Worm (Caenorhabditis elegans): ENCODE measurements around the gene pqn-80.

Gene pqn-80

ce11 chrIII:12625875-12626649, at the start of gene pqn-80 (continued):
- no peak for TF ChIP-seq repo-1 (tag; optimal IDR thresholded peaks at IDR 0.05)
- TF ChIP-seq ceh-58 (GFP tag; IDR thresholded peaks at IDR 0.05), result no peak
- peak; percentile 37 for TF ChIP-seq xnd-1 (tag; optimal IDR thresholded peaks at IDR 0.05)
- no peak for TF ChIP-seq B0261.1 (tag; optimal IDR thresholded peaks at IDR 0.05)
- no peak for TF ChIP-seq somi-1 (GFP tag; optimal IDR thresholded peaks at IDR 0.05)
- TF ChIP-seq F57A8.1 (GFP tag; optimal IDR thresholded peaks at IDR 0.05), result no peak
- no peak for TF ChIP-seq snpc-1.3 (tag; optimal IDR thresholded peaks at IDR 0.05; ENCODE audit: insufficient read depth)
- no peak for TF ChIP-seq ztf-25 (GFP tag; IDR thresholded peaks at IDR 0.05)
- TF ChIP-seq mcd-1 (GFP tag; IDR thresholded peaks at IDR 0.05), result peak; percentile 94
- no peak for TF ChIP-seq akir-1 (GFP tag; optimal IDR thresholded peaks at IDR 0.05)
- no peak for TF ChIP-seq hlh-12 (tag; optimal IDR thresholded peaks at IDR 0.05)
- TF ChIP-seq attf-3 (GFP tag; conservative IDR thresholded peaks at IDR 0.05), result no peak
- TF ChIP-seq nfya-1 (tag; optimal IDR thresholded peaks at IDR 0.05; ENCODE audit: borderline replicate concordance, insufficient read depth), result no peak
- no peak for TF ChIP-seq gei-17 (GFP tag; optimal IDR thresholded peaks at IDR 0.05)
- TF ChIP-seq C17E4.6 (GFP tag; IDR thresholded peaks at IDR 0.05), result no peak
- no peak for TF ChIP-seq lag-1 (GFP tag; IDR thresholded peaks at IDR 0.05)
- TF ChIP-seq sdz-38 (tag; optimal IDR thresholded peaks at IDR 0.05), result no peak
- peak; percentile 49 for TF ChIP-seq lsl-1 (GFP tag; optimal IDR thresholded peaks at IDR 0.05)
- TF ChIP-seq T26A5.8 (tag; optimal IDR thresholded peaks at IDR 0.05), result no peak
- TF ChIP-seq hmg-1.2 (GFP tag; IDR thresholded peaks at IDR 0.05), result no peak
- no peak for TF ChIP-seq bed-2 (GFP tag; IDR thresholded peaks at IDR 0.05)
- TF ChIP-seq nfyb-1 (GFP tag; IDR thresholded peaks at IDR 0.05), result no peak
- TF ChIP-seq madf-3 (GFP tag; IDR thresholded peaks at IDR 0.05), result 0 out of 2 replicates have a peak, but pooled peaks have one; percentile 35
- no peak for TF ChIP-seq B0019.2 (GFP tag; conservative IDR thresholded peaks at IDR 0.05)
- no peak for TF ChIP-seq pha-4 (tag; optimal IDR thresholded peaks at IDR 0.05)
- no peak for TF ChIP-seq F57C9.4 (tag; optimal IDR thresholded peaks at IDR 0.05)
- TF ChIP-seq Y53G8AR.9 (GFP tag; conservative IDR thresholded peaks at IDR 0.05), result 0 out of 2 replicates have a peak, but pooled peaks have one; percentile 42
- no peak for TF ChIP-seq madf-10 (tag; optimal IDR thresholded peaks at IDR 0.05)
- no peak for TF ChIP-seq sptf-2 (GFP tag; optimal IDR thresholded peaks at IDR 0.05)
- no peak for TF ChIP-seq chd-7 (tag; optimal IDR thresholded peaks at IDR 0.05)
- no peak for TF ChIP-seq die-1 (tag; optimal IDR thresholded peaks at IDR 0.05)
- peak; percentile 68 for TF ChIP-seq efl-1 (GFP tag; optimal IDR thresholded peaks at IDR 0.05)
- TF ChIP-seq hlh-26 (GFP tag; conservative IDR thresholded peaks at IDR 0.05), result no peak
- TF ChIP-seq F49E8.2 (tag; optimal IDR thresholded peaks at IDR 0.05; ENCODE audit: insufficient read depth), result no peak
- TF ChIP-seq F37B4.10 (GFP tag; IDR thresholded peaks at IDR 0.05), result no peak
- TF ChIP-seq T07F8.4 (tag; optimal IDR thresholded peaks at IDR 0.05), result no peak
- no peak for TF ChIP-seq zfh-2 (GFP tag; conservative IDR thresholded peaks at IDR 0.05)
- no peak for TF ChIP-seq ZK185.1 (tag; optimal IDR thresholded peaks at IDR 0.05; ENCODE audit: poor library complexity, severe bottlenecking)
- no peak for TF ChIP-seq unc-62 (GFP tag; optimal IDR thresholded peaks at IDR 0.05)
- no peak for TF ChIP-seq rcor-1 (GFP tag; IDR thresholded peaks at IDR 0.05)
- TF ChIP-seq dox-1 (GFP tag; IDR thresholded peaks at IDR 0.05), result no peak
- TF ChIP-seq let-526 (GFP tag; IDR thresholded peaks at IDR 0.05), result no peak
- no peak for TF ChIP-seq ceh-100 (GFP tag; IDR thresholded peaks at IDR 0.05)
- TF ChIP-seq nhr-27 (tag; optimal IDR thresholded peaks at IDR 0.05), result no peak
- TF ChIP-seq lsy-27 (tag; optimal IDR thresholded peaks at IDR 0.05; ENCODE audit: borderline replicate concordance, insufficient read depth), result no peak
- TF ChIP-seq cebp-2 (GFP tag; IDR thresholded peaks at IDR 0.05), result no peak
- TF ChIP-seq snpc-1.1 (tag; optimal IDR thresholded peaks at IDR 0.05; ENCODE audit: insufficient read depth), result no peak

Measured in whole organism, young adult.